Fruit fly (Drosophila melanogaster): ENCODE measurements around the gene CG7290.

dm6 chr3L:20197213-20197612, 8.6 kb downstream of the CG7290 start:
- TF ChIP-seq Mio (GFP tag; optimal IDR thresholded peaks at IDR 0.05) (no peak), Vsx2 (GFP tag; optimal IDR thresholded peaks at IDR 0.05; ENCODE audit: partially characterized antibody) (no peak), OdsH (GFP tag; optimal IDR thresholded peaks at IDR 0.05) (no peak), psq (GFP tag; optimal IDR thresholded peaks at IDR 0.05) (no peak), Sp1 (GFP tag; optimal IDR thresholded peaks at IDR 0.05) (no peak), Myc (optimal IDR thresholded peaks at IDR 0.05) (no peak), brk (GFP tag; optimal IDR thresholded peaks at IDR 0.05) (no peak)
